Fruit fly (Drosophila melanogaster): ENCODE measurements around the gene CG42688.

The CG42688 gene

dm6 chr2L:19140984-19141262, 41.7 kb downstream of the CG42688 start (continued):
- peak; percentile 9 for TF ChIP-seq Fer3 (tag; optimal IDR thresholded peaks at IDR 0.05)
- no peak for TF ChIP-seq gcm2 (GFP tag; optimal IDR thresholded peaks at IDR 0.05)
- peak; percentile 31 for TF ChIP-seq Sox102F (GFP tag; optimal IDR thresholded peaks at IDR 0.05)
- TF ChIP-seq sc (optimal IDR thresholded peaks at IDR 0.05), result no peak
- TF ChIP-seq sc (GFP tag; optimal IDR thresholded peaks at IDR 0.05), result no peak
- no peak for TF ChIP-seq Rx (GFP tag; IDR thresholded peaks at IDR 0.05)
- TF ChIP-seq Ravus (GFP tag; IDR thresholded peaks at IDR 0.05), result no peak
- TF ChIP-seq chinmo (GFP tag; IDR thresholded peaks at IDR 0.05; ENCODE audit: partially characterized antibody), result no peak
- no peak for TF ChIP-seq CG12659 (GFP tag; optimal IDR thresholded peaks at IDR 0.05)
- peak; percentile 56 for TF ChIP-seq Fer1 (GFP tag; optimal IDR thresholded peaks at IDR 0.05)
- no peak for TF ChIP-seq fd96Cb (tag; optimal IDR thresholded peaks at IDR 0.05)
- TF ChIP-seq CG7963 (GFP tag; IDR thresholded peaks at IDR 0.05; ENCODE audit: partially characterized antibody), result no peak
- TF ChIP-seq Bgb (GFP tag; IDR thresholded peaks at IDR 0.05; ENCODE audit: partially characterized antibody), result no peak
- TF ChIP-seq CG4707 (GFP tag; optimal IDR thresholded peaks at IDR 0.05), result no peak
- TF ChIP-seq tx (GFP tag; optimal IDR thresholded peaks at IDR 0.05), result peak; percentile 1
- no peak for TF ChIP-seq Tbp (GFP tag; optimal IDR thresholded peaks at IDR 0.05)
- TF ChIP-seq PHDP (tag; optimal IDR thresholded peaks at IDR 0.05), result peak; percentile 26
- 0 out of 3 replicates have a peak, but pooled peaks have one; percentile 22 for TF ChIP-seq CG11093 (GFP tag; IDR thresholded peaks at IDR 0.05)
- no peak for TF ChIP-seq CG10366 (GFP tag; IDR thresholded peaks at IDR 0.05)
- TF ChIP-seq phol (tag; optimal IDR thresholded peaks at IDR 0.05), result peak; percentile 13
- no peak for TF ChIP-seq grn (GFP tag; optimal IDR thresholded peaks at IDR 0.05)
- peak; percentile 29; the same call in 2 of the 3 replicates for TF ChIP-seq tgo (GFP tag; IDR thresholded peaks at IDR 0.05)
- TF ChIP-seq CG7556 (GFP tag; optimal IDR thresholded peaks at IDR 0.05), result peak; percentile 30
- TF ChIP-seq Ada2b (GFP tag; IDR thresholded peaks at IDR 0.05), result 0 out of 2 replicates have a peak, but pooled peaks have one; percentile 29
- TF ChIP-seq Nf-YB (GFP tag; optimal IDR thresholded peaks at IDR 0.05), result no peak
- TF ChIP-seq Ptx1 (GFP tag; IDR thresholded peaks at IDR 0.05), result peak; percentile 49; the same call in 1 of the 2 replicates
- TF ChIP-seq HLHmδ (GFP tag; optimal IDR thresholded peaks at IDR 0.05), result no peak
- TF ChIP-seq Pdp1 (GFP tag; optimal IDR thresholded peaks at IDR 0.05), result peak in 1 of 2 experiments; percentile 39
- no peak for TF ChIP-seq MESR4 (GFP tag; optimal IDR thresholded peaks at IDR 0.05)
- TF ChIP-seq Awh (GFP tag; IDR thresholded peaks at IDR 0.05), result no peak
- no peak for TF ChIP-seq CG17186 (GFP tag; optimal IDR thresholded peaks at IDR 0.05)
- TF ChIP-seq dan (GFP tag; IDR thresholded peaks at IDR 0.05), result no peak
- TF ChIP-seq Ssrp (tag; optimal IDR thresholded peaks at IDR 0.05), result no peak
- no peak for TF ChIP-seq zen (tag; optimal IDR thresholded peaks at IDR 0.05)
- TF ChIP-seq CG12391 (tag; optimal IDR thresholded peaks at IDR 0.05), result peak; percentile 10
- TF ChIP-seq prd (optimal IDR thresholded peaks at IDR 0.05), result no peak
- peak; percentile 42; the same call in 2 of the 3 replicates for TF ChIP-seq prd (GFP tag; IDR thresholded peaks at IDR 0.05)
- no peak for TF ChIP-seq CG13296 (GFP tag; optimal IDR thresholded peaks at IDR 0.05)
- TF ChIP-seq CG3726 (GFP tag; IDR thresholded peaks at IDR 0.05), result no peak
- TF ChIP-seq Deaf1 (tag; optimal IDR thresholded peaks at IDR 0.05), result no peak
- TF ChIP-seq CG12744 (GFP tag; optimal IDR thresholded peaks at IDR 0.05), result no peak
- peak; percentile 59; the same call in 1 of the 2 replicates for TF ChIP-seq CG32532 (GFP tag; IDR thresholded peaks at IDR 0.05)
- TF ChIP-seq Dref (GFP tag; IDR thresholded peaks at IDR 0.05), result no peak
- TF ChIP-seq CG10979 (tag; optimal IDR thresholded peaks at IDR 0.05), result no peak
- no peak for TF ChIP-seq CG14860 (GFP tag; IDR thresholded peaks at IDR 0.05; ENCODE audit: partially characterized antibody)
- TF ChIP-seq ERR (GFP tag; optimal IDR thresholded peaks at IDR 0.05), result peak; percentile 5
- peak; percentile 60 for TF ChIP-seq CG3281 (GFP tag; optimal IDR thresholded peaks at IDR 0.05)
- TF ChIP-seq Ets97D (GFP tag; optimal IDR thresholded peaks at IDR 0.05), result no peak
- no peak for TF ChIP-seq CG4617 (GFP tag; optimal IDR thresholded peaks at IDR 0.05; ENCODE audit: borderline replicate concordance)
- TF ChIP-seq CrebB (tag; optimal IDR thresholded peaks at IDR 0.05), result no peak
- TF ChIP-seq CG7357 (GFP tag; IDR thresholded peaks at IDR 0.05), result no peak
- peak; percentile 5 for TF ChIP-seq CG9609 (GFP tag; optimal IDR thresholded peaks at IDR 0.05)

Data from whole organism, embryonic.